Worm (Caenorhabditis elegans) whole organism, L2 larva: Measurements from ENCODE around the gene C52E2.3.

ENCODE experiments used
- alr-1 ChIP-seq: fragments of 150-350 bp; optimal IDR thresholded peaks from 2 replicates; lab custom pipeline; 2014; ENCODE audit warnings: missing biosample characterization, missing genetic modification characterization
- elt-1 ChIP-seq: fragments of 150-350 bp; optimal IDR thresholded peaks from 2 replicates; lab custom pipeline; 2014; ENCODE audit warnings: missing biosample characterization, missing genetic modification characterization
- lin-39 ChIP-seq: fragments of 150-350 bp; optimal IDR thresholded peaks from 2 replicates; lab custom pipeline; 2014; ENCODE audit warnings: missing biosample characterization, missing genetic modification reagents, missing genetic modification characterization
- nhr-129 ChIP-seq: fragments of 150-350 bp; optimal IDR thresholded peaks from 2 replicates; lab custom pipeline; 2014; ENCODE audit warnings: missing biosample characterization, missing genetic modification characterization
- ztf-4 ChIP-seq: fragments of 150-350 bp; optimal IDR thresholded peaks from 2 replicates; lab custom pipeline; 2014; ENCODE audit warnings: missing biosample characterization, missing genetic modification characterization

ce11 chrII:1895278-1895677 lies 44.2 kb downstream of the C52E2.3 start, which contains the start of gene C46F9.5:
- TF ChIP-seq ztf-4 (no peak), alr-1 (tag; lab: Kevin White, UChicago) (no peak), lin-39 (tag; lab: Kevin White, UChicago) (no peak), elt-1 (tag; lab: Kevin White, UChicago) (no peak), nhr-129 (no peak)
